Fruit fly (Drosophila melanogaster) whole organism, pupa: ENCODE measurements around the gene CG15725.

ENCODE experiments used
- CG10348 ChIP-seq: fragments of 200-800 bp; sonication (Bioruptor generic); IDR thresholded peaks from 2 replicates; pipeline ENCODE4 v1.3.6; 2022; ENCODE audit warnings: missing biosample characterization, missing genetic modification characterization
- CG12605 ChIP-seq: fragments of 200-800 bp; sonication (Bioruptor generic); IDR thresholded peaks from 2 replicates; pipeline ENCODE4 v1.3.6; 2022; ENCODE audit warnings: missing biosample characterization, missing genetic modification characterization
- CG13204 ChIP-seq: fragments of 200-800 bp; sonication (Bioruptor generic); optimal IDR thresholded peaks from 2 replicates; lab custom pipeline; 2018; ENCODE audit warnings: missing biosample characterization, mild to moderate bottlenecking, missing genetic modification characterization, moderate library complexity
- CG14655 ChIP-seq: fragments of 200-800 bp; sonication (Bioruptor generic); optimal IDR thresholded peaks from 3 replicates; lab custom pipeline; 2017; ENCODE audit warnings: mild to moderate bottlenecking, missing biosample characterization, missing genetic modification reagents, missing genetic modification characterization
- CG15710 ChIP-seq: fragments of 200-800 bp; sonication (Bioruptor generic); optimal IDR thresholded peaks from 2 replicates; lab custom pipeline; 2018; ENCODE audit warnings: missing biosample characterization, mild to moderate bottlenecking, missing genetic modification characterization, moderate library complexity
- CG17806 ChIP-seq: fragments of 200-800 bp; sonication (Bioruptor generic); optimal IDR thresholded peaks from 2 replicates; lab custom pipeline; 2018; ENCODE audit warnings: missing biosample characterization, mild to moderate bottlenecking, missing genetic modification characterization, moderate library complexity
- CG32121 ChIP-seq: fragments of 200-800 bp; sonication (Bioruptor generic); IDR thresholded peaks from 2 replicates; pipeline ENCODE4 v1.3.6; 2022; ENCODE audit warnings: missing biosample characterization, missing genetic modification characterization
- CG34367 ChIP-seq: fragments of 200-800 bp; sonication (Bioruptor generic); optimal IDR thresholded peaks from 2 replicates; lab custom pipeline; 2018; ENCODE audit warnings: missing biosample characterization, mild to moderate bottlenecking, missing genetic modification characterization
- CG4496 ChIP-seq: fragments of 200-800 bp; sonication (Bioruptor generic); IDR thresholded peaks from 3 replicates; pipeline ENCODE4 v1.3.6; 2022; ENCODE audit warnings: missing biosample characterization, missing genetic modification characterization
- CG8159 ChIP-seq: fragments of 200-800 bp; sonication (Bioruptor generic); optimal IDR thresholded peaks from 3 replicates; lab custom pipeline; 2018; ENCODE audit warnings: missing biosample characterization, mild to moderate bottlenecking, missing genetic modification characterization, moderate library complexity
- CG8301 ChIP-seq: fragments of 200-800 bp; sonication (Bioruptor generic); optimal IDR thresholded peaks from 2 replicates; lab custom pipeline; 2018; ENCODE audit warnings: missing biosample characterization, mild to moderate bottlenecking, missing genetic modification characterization
- CG9948 ChIP-seq: fragments of 200-800 bp; sonication (Bioruptor generic); optimal IDR thresholded peaks from 2 replicates; lab custom pipeline; 2018; ENCODE audit warnings: missing biosample characterization, mild to moderate bottlenecking, missing genetic modification characterization, moderate library complexity
- D1 ChIP-seq: fragments of 200-800 bp; sonication (Bioruptor generic); optimal IDR thresholded peaks from 2 replicates; lab custom pipeline; 2018; ENCODE audit warnings: missing biosample characterization, mild to moderate bottlenecking, missing genetic modification characterization, moderate library complexity
- EcR ChIP-seq: fragments of 200-800 bp; sonication (Bioruptor generic); optimal IDR thresholded peaks from 3 replicates; lab custom pipeline; 2019; ENCODE audit warnings: missing biosample characterization, missing genetic modification characterization, mild to moderate bottlenecking, moderate library complexity, missing genetic modification reagents
- Ets98B ChIP-seq: fragments of 200-800 bp; sonication (Bioruptor generic); IDR thresholded peaks from 2 replicates; pipeline ENCODE4 v1.3.6; 2022; ENCODE audit warnings: missing biosample characterization, missing genetic modification characterization
- Pif1A ChIP-seq: fragments of 200-800 bp; sonication (Bioruptor generic); optimal IDR thresholded peaks from 3 replicates; lab custom pipeline; 2016; ENCODE audit warnings: missing biosample characterization, missing genetic modification characterization
- Pif1B ChIP-seq: fragments of 200-800 bp; sonication (Bioruptor generic); optimal IDR thresholded peaks from 3 replicates; lab custom pipeline; 2016; ENCODE audit warnings: missing biosample characterization, missing genetic modification characterization
- Snoo ChIP-seq: fragments of 200-800 bp; sonication (Bioruptor generic); optimal IDR thresholded peaks from 3 replicates; lab custom pipeline; 2017; ENCODE audit warnings: missing biosample characterization, mild to moderate bottlenecking, missing genetic modification characterization, inconsistent platforms
- fd96Ca ChIP-seq: fragments of 200-800 bp; sonication (Bioruptor generic); IDR thresholded peaks from 3 replicates; pipeline ENCODE4 v1.3.6; 2022; ENCODE audit warnings: missing biosample characterization, missing genetic modification characterization
- gl ChIP-seq: fragments of 200-800 bp; sonication (Bioruptor generic); optimal IDR thresholded peaks from 2 replicates; lab custom pipeline; 2018; ENCODE audit warnings: missing biosample characterization, mild to moderate bottlenecking, missing genetic modification characterization
- rn ChIP-seq: fragments of 200-800 bp; sonication (Bioruptor generic); IDR thresholded peaks from 2 replicates; pipeline ENCODE4 v1.3.6; 2022; ENCODE audit warnings: missing biosample characterization, missing genetic modification characterization

The CG15725 gene

DNA sequence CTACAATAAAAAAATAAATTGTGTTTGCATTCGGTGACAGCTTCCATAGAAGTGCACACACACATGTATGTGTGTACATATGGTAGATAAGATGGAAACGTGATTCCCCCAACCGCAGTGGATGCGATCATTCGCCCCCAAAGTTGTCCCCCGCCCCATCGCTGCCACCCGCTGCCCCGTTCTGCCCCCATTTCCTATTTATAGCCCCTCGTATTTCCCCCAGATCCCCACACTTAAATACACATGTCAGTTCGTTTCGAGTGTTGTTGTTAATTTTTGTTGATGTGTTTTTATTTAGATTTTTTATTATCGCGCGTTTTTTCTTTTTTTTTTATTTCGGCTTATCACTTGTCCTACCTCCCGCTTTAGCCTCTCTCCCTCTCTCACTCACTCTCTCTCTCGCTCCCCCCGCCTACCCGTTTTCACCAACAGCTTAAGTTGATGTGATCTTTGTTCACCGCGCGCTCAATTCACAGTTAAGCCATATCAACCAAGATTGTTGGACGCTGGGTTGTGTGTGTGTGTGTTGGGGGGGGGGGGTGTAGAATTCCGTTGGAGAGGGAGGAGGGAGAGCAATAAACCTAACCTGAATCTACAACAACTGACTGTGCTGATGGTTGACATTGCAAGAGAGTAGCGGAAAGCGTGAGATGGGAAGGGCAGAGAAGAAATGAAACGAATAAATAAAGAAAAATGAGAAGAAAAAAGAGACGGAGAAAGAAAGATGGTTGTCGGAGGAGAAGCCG, 48.1 kb downstream of the CG15725 start:
- TF ChIP-seq CG14655 = peak; percentile 37
- peak; percentile 18 for TF ChIP-seq CG8301
- TF ChIP-seq EcR (GFP tag; lab: Kevin White, UChicago) = peak; percentile 96
- TF ChIP-seq CG10348 = no peak
- peak; percentile 48 for TF ChIP-seq CG9948 (tag; lab: Kevin White, UChicago)
- peak; percentile 65 for TF ChIP-seq Ets98B (GFP tag; lab: Robert Waterston, UW)
- TF ChIP-seq CG15710 = peak; percentile 55
- peak; percentile 71; the same call in 2 of the 3 replicates for TF ChIP-seq fd96Ca (GFP tag; lab: Robert Waterston, UW)
- TF ChIP-seq CG17806 = peak; percentile 42
- TF ChIP-seq CG13204 (GFP tag; lab: Kevin White, UChicago) = peak; percentile 63
- peak; percentile 29 for TF ChIP-seq CG34367 (tag; lab: Kevin White, UChicago)
- TF ChIP-seq Pif1A (GFP tag; lab: Kevin White, UChicago) = peak; percentile 8
- peak; percentile 72 for TF ChIP-seq CG32121 (GFP tag; lab: Robert Waterston, UW)
- peak; percentile 68 for TF ChIP-seq gl (tag; lab: Kevin White, UChicago)
- 0 out of 2 replicates have a peak, but pooled peaks have one; percentile 2 for TF ChIP-seq rn (GFP tag; lab: Robert Waterston, UW)
- TF ChIP-seq CG8159 (tag; lab: Kevin White, UChicago) = peak; percentile 56
- TF ChIP-seq Pif1B = no peak
- TF ChIP-seq CG4496 (GFP tag; lab: Robert Waterston, UW) = peak; percentile 86
- TF ChIP-seq D1 (tag; lab: Kevin White, UChicago) = no peak
- peak; percentile 66 for TF ChIP-seq CG12605 (GFP tag; lab: Robert Waterston, UW)
- peak; percentile 52 for TF ChIP-seq Snoo (tag; lab: Kevin White, UChicago)

- peak; percentile 97 for TF ChIP-seq CG10348
- no peak for TF ChIP-seq EcR (GFP tag; lab: Kevin White, UChicago)
- TF ChIP-seq CG12605 (GFP tag; lab: Robert Waterston, UW) = peak; percentile 98
- peak; percentile 95 for TF ChIP-seq Pif1B
- peak; percentile 98 for TF ChIP-seq CG14655
- TF ChIP-seq D1 (tag; lab: Kevin White, UChicago) = peak; percentile 87
- peak; percentile 86 for TF ChIP-seq Snoo (tag; lab: Kevin White, UChicago)
- TF ChIP-seq CG8301 = peak; percentile 98
- TF ChIP-seq CG15710 = peak; percentile 99
- TF ChIP-seq fd96Ca (GFP tag; lab: Robert Waterston, UW) = peak; percentile 98
- TF ChIP-seq CG8159 (tag; lab: Kevin White, UChicago) = peak; percentile 98
- peak; percentile 98 for TF ChIP-seq rn (GFP tag; lab: Robert Waterston, UW)
- TF ChIP-seq Pif1A (GFP tag; lab: Kevin White, UChicago) = peak; percentile 97
- peak; percentile 98 for TF ChIP-seq CG17806
- peak; percentile 99 for TF ChIP-seq Ets98B (GFP tag; lab: Robert Waterston, UW)
- TF ChIP-seq CG4496 (GFP tag; lab: Robert Waterston, UW) = peak; percentile 99
- TF ChIP-seq gl (tag; lab: Kevin White, UChicago) = peak; percentile 93
- TF ChIP-seq CG34367 (tag; lab: Kevin White, UChicago) = peak; percentile 98
- TF ChIP-seq CG32121 (GFP tag; lab: Robert Waterston, UW) = peak; percentile 99
- TF ChIP-seq CG9948 (tag; lab: Kevin White, UChicago) = peak; percentile 98
- peak; percentile 88 for TF ChIP-seq CG13204 (GFP tag; lab: Kevin White, UChicago)
Observed at dm6 chrX:12754348-12754733, 48.7 kb downstream of the CG15725 start.

- peak; percentile 70 for TF ChIP-seq gl (tag; lab: Kevin White, UChicago)
- peak; percentile 86 for TF ChIP-seq CG9948 (tag; lab: Kevin White, UChicago)
- peak; percentile 97 for TF ChIP-seq EcR (GFP tag; lab: Kevin White, UChicago)
- TF ChIP-seq Ets98B (GFP tag; lab: Robert Waterston, UW) = peak; percentile 90
- peak; percentile 45 for TF ChIP-seq CG13204 (GFP tag; lab: Kevin White, UChicago)
- TF ChIP-seq CG8301 = peak; percentile 86
- peak; percentile 88 for TF ChIP-seq CG15710
- TF ChIP-seq CG32121 (GFP tag; lab: Robert Waterston, UW) = peak; percentile 93
- peak; percentile 94 for TF ChIP-seq fd96Ca (GFP tag; lab: Robert Waterston, UW)
- peak; percentile 80; the same call in 1 of the 2 replicates for TF ChIP-seq CG12605 (GFP tag; lab: Robert Waterston, UW)
- peak; percentile 89 for TF ChIP-seq Pif1A (GFP tag; lab: Kevin White, UChicago)
- peak; percentile 88 for TF ChIP-seq CG14655
- peak; percentile 85 for TF ChIP-seq Pif1B
- TF ChIP-seq D1 (tag; lab: Kevin White, UChicago) = peak; percentile 76
- peak; percentile 91 for TF ChIP-seq CG8159 (tag; lab: Kevin White, UChicago)
- TF ChIP-seq Snoo (tag; lab: Kevin White, UChicago) = peak; percentile 87
- TF ChIP-seq CG34367 (tag; lab: Kevin White, UChicago) = peak; percentile 86
- TF ChIP-seq CG10348 = peak; percentile 57; the same call in 1 of the 2 replicates
- TF ChIP-seq CG4496 (GFP tag; lab: Robert Waterston, UW) = peak; percentile 92
- TF ChIP-seq rn (GFP tag; lab: Robert Waterston, UW) = peak; percentile 72; the same call in 1 of the 2 replicates
- peak; percentile 88 for TF ChIP-seq CG17806
Observed at dm6 chrX:12755017-12755563, 49.4 kb downstream of the CG15725 start.

DNA sequence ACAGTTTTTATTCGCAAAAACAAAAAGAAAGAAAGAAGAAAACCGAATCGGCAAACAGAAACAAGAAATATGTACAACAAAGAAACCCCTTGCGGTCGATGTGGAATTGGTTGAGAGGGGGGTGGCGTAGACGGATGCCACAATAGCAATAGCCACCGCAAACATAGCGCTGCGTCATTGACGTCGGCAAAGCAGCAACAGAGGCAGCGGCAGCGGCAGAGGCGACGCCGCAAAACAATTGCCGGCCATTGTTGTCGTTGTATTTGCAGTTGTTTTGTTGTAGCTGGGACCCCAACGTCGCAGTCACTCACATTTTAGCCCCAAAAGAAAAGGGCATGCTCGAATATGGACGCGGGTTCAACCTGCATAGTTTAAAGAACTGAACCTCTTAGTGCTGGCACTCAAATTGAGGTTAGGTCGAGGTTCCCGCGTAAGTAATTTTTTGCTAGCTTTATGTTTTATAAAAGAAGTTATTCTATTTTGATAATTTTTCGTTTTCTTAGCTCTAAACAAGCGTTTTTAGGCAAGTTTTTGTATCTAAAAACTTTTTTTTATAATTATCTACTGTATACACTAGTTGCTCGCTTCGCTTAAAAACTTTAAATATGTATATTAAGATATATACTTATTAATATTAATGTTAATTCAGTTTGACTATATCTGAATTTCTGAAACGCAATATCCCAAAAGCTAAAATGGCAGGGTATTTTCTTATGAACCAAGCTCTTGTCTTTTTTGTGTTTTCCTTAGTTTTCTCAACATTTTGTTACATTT, 50.1 kb downstream of the CG15725 start:
- TF ChIP-seq Ets98B (GFP tag; lab: Robert Waterston, UW) (peak; percentile 32; the same call in 1 of the 2 replicates), CG12605 (GFP tag; lab: Robert Waterston, UW) (no peak), CG15710 (peak; percentile 84), D1 (tag; lab: Kevin White, UChicago) (peak; percentile 24), Pif1B (peak; percentile 46), CG17806 (peak; percentile 76), gl (tag; lab: Kevin White, UChicago) (no peak), CG13204 (GFP tag; lab: Kevin White, UChicago) (no peak), CG32121 (GFP tag; lab: Robert Waterston, UW) (peak; percentile 53), Snoo (tag; lab: Kevin White, UChicago) (peak; percentile 84), EcR (GFP tag; lab: Kevin White, UChicago) (peak; percentile 29), CG8301 (peak; percentile 1), CG10348 (0 out of 2 replicates have a peak, but pooled peaks have one; percentile 54), rn (GFP tag; lab: Robert Waterston, UW) (peak; percentile 35; the same call in 1 of the 2 replicates), CG9948 (tag; lab: Kevin White, UChicago) (peak; percentile 90), Pif1A (GFP tag; lab: Kevin White, UChicago) (peak; percentile 61), CG14655 (peak; percentile 84), fd96Ca (GFP tag; lab: Robert Waterston, UW) (peak; percentile 85), CG4496 (GFP tag; lab: Robert Waterston, UW) (peak; percentile 72; the same call in 2 of the 3 replicates), CG8159 (tag; lab: Kevin White, UChicago) (peak; percentile 85), CG34367 (tag; lab: Kevin White, UChicago) (peak; percentile 67)
